Fruit fly (Drosophila melanogaster) S2 (cell line): Measurements from ENCODE around the gene al.

Experiments
- CG8478 ChIP-seq: fragments of >200 bp; optimal IDR thresholded peaks from 2 replicates; lab custom pipeline; 2018
- CTCF ChIP-seq, 2 experiments: fragments of >200 bp; optimal IDR thresholded peaks; 2 replicates each; lab custom pipeline; 2018

- no peak for TF ChIP-seq CTCF (optimal IDR thresholded peaks at IDR 0.05; lab: Kevin White, UChicago)
- no peak for TF ChIP-seq CG8478 (lab: Kevin White, UChicago)
These were observed 8.1 kb upstream of the al start for dm6 chr2L:369811-370210.
